Fruit fly (Drosophila melanogaster): Measurements from ENCODE around the gene CG12992.

dm6 chrX:17595822-17596221, 7.2 kb downstream of the CG12992 start:
- TF ChIP-seq Dll (optimal IDR thresholded peaks at IDR 0.05) (no peak), psq (optimal IDR thresholded peaks at IDR 0.05) (no peak)

All from whole organism.